Worm (Caenorhabditis elegans) whole organism, L4/young adult: ENCODE results near the gene mans-2.

Experiments
- dao-5 ChIP-seq: sonication (generic microtip); optimal IDR thresholded peaks from 2 replicates; lab custom pipeline; 2016; ENCODE audit warnings: missing genotype, missing genetic modification characterization, moderate library complexity, missing compliant biosample characterization
- him-1 ChIP-seq: sonication (generic microtip); optimal IDR thresholded peaks from 2 replicates; lab custom pipeline; 2016; ENCODE audit warnings: missing genotype, missing genetic modification reagents, missing genetic modification characterization, missing compliant biosample characterization

- TF ChIP-seq him-1: no peak
- TF ChIP-seq dao-5: no peak
These were observed 25.0 kb downstream of the mans-2 start for ce11 chrV:11960084-11960830.
